Worm (Caenorhabditis elegans) whole organism, L4 larva: ENCODE results near the gene nono-1.

Experiments used
- dpl-1 ChIP-seq: fragments of 150-350 bp; optimal IDR thresholded peaks from 2 replicates; lab custom pipeline; 2014; ENCODE audit warnings: missing biosample characterization, missing genetic modification reagents, missing genetic modification characterization
- pha-4 ChIP-seq, 2 experiments: fragments of 150-350 bp in 1 of 2; fragments of 200-800 bp in 1 of 2; sonication (Bioruptor generic) in 1 of 2; IDR thresholded peaks in 1 of 2; optimal IDR thresholded peaks in 1 of 2; 2 replicates each; pipeline versions ENCODE4 v1.3.6 to Lab custom; 2014 to 2022; ENCODE audit warnings: missing genetic modification characterization in 2 of 2, missing genetic modification reagents in 2 of 2, missing biosample characterization in 1 of 2, missing compliant biosample characterization in 1 of 2
- sdz-12 ChIP-seq: fragments of 200-800 bp; sonication (Bioruptor generic); optimal IDR thresholded peaks from 2 replicates; lab custom pipeline; 2018; ENCODE audit warnings: mild to moderate bottlenecking, missing genetic modification characterization, missing compliant biosample characterization

ce11 chrIII:5991142-5991930, 33.3 kb upstream of the nono-1 start, which contains the start of gene T04C9.2:
- no peak for TF ChIP-seq pha-4 (GFP tag; IDR thresholded peaks at IDR 0.05; lab: Robert Waterston, UW)
- no peak for TF ChIP-seq pha-4 (tag; optimal IDR thresholded peaks at IDR 0.05; lab: Kevin White, UChicago)
- TF ChIP-seq dpl-1 = no peak
- no peak for TF ChIP-seq sdz-12 (GFP tag; lab: Kevin White, UChicago)
